Worm (Caenorhabditis elegans) whole organism, L1 larva: ENCODE measurements around the gene Y113G7B.11.

Source experiments
- alr-1 ChIP-seq: fragments of 200-800 bp; sonication (Bioruptor generic); optimal IDR thresholded peaks from 2 replicates; lab custom pipeline; 2018; ENCODE audit warnings: borderline replicate concordance, mild to moderate bottlenecking, missing genetic modification characterization, missing compliant biosample characterization
- ama-1 ChIP-seq: fragments of 150-350 bp; optimal IDR thresholded peaks from 2 replicates; lab custom pipeline; 2014
- ceh-82 ChIP-seq, 3 experiments: fragments of 150-350 bp in 1 of 3; sonication (generic microtip) in 2 of 3; optimal IDR thresholded peaks; 2 replicates each; lab custom pipeline; 2014 to 2017; ENCODE audit warnings: missing biosample characterization in 3 of 3, missing genetic modification characterization in 3 of 3
- efl-3 ChIP-seq: fragments of 200-800 bp; sonication (Bioruptor generic); optimal IDR thresholded peaks from 2 replicates; lab custom pipeline; 2018; ENCODE audit warnings: mild to moderate bottlenecking, missing genetic modification characterization, missing compliant biosample characterization
- hpl-2 ChIP-seq: fragments of 150-350 bp; optimal IDR thresholded peaks from 2 replicates; lab custom pipeline; 2014; ENCODE audit warnings: missing biosample characterization, missing genetic modification reagents, missing genetic modification characterization
- mdl-1 ChIP-seq, 2 experiments: fragments of 150-350 bp; optimal IDR thresholded peaks; 2 replicates each; lab custom pipeline; 2014 to 2017; ENCODE audit warnings: missing biosample characterization in 2 of 2, missing genetic modification characterization in 2 of 2, inconsistent platforms in 1 of 2
- nhr-11 ChIP-seq: fragments of 150-350 bp; optimal IDR thresholded peaks from 2 replicates; lab custom pipeline; 2014; ENCODE audit warnings: missing biosample characterization, missing genetic modification characterization
- pqm-1 ChIP-seq: sonication (generic microtip); optimal IDR thresholded peaks from 3 replicates; lab custom pipeline; 2017; ENCODE audit warnings: missing biosample characterization, missing genetic modification characterization

DNA sequence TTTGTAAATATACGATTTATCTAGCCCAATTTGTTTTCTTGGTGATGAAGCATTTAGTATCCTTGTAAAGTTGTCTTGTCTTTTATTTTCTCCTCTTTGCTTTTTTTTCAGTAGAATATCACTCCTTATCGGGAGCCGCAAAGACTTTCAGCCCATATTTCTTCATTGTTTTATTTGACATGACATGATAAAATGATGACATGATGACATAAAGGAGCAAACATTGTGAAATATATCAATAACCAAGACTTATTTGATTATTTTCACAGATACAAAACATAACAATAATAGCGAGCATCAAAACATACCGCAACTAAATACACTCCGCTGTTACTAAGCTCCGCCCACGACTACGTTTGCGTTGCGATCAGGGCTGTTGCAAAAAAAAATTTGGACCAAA is 49.3 kb downstream of the Y113G7B.11 start:
- TF ChIP-seq hpl-2 (GFP tag; lab: Kevin White, UChicago) (no peak), pqm-1 (tag; lab: Kevin White, UChicago) (no peak), alr-1 (no peak), ceh-82 (tag; optimal IDR thresholded peaks at IDR 0.05; lab: Kevin White, UChicago) (no peak), ama-1 (lab: Kevin White, UChicago) (no peak), efl-3 (GFP tag; lab: Kevin White, UChicago) (no peak), nhr-11 (no peak), mdl-1 (tag; optimal IDR thresholded peaks at IDR 0.05; lab: Kevin White, UChicago) (no peak)
